Fruit fly (Drosophila melanogaster): ENCODE data around the gene MtnD.
A peak's percentile ranks its signal among the peaks of the same experiment; 100 is the strongest.

The MtnD gene

DNA sequence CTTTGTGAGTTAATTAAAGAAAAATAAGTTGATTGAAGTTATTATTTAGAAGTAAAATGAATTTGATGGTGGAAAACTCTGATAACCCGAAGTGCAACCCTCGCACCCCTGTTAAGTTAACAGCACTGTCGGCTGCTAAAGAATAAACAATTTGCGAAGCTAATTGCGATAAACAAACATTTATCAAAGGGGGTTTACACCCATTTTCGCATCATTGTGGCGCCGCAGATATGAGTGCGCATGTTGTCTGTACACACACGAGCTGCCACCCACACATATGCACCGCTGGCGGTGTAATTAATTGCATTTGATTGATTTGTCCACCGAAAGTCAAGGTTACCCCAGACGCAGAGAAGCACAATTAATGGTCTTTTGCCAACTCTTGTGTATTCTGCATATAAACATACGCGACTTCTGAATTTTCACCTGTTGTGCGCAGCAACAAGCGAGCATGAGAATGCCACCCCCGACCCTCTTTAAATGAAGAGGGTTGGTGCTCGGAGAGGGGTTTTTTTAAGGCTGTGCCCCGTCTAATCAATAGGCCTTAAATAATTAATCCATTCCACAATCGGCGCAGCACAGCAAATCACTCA is 16.8 kb downstream of the MtnD start:
- TF ChIP-seq CG12605 (GFP tag; IDR thresholded peaks at IDR 0.05) (peak; percentile 37; the same call in 1 of the 2 replicates), Ets98B (GFP tag; IDR thresholded peaks at IDR 0.05) (no peak), CG4496 (GFP tag; IDR thresholded peaks at IDR 0.05) (no peak), Snoo (tag; optimal IDR thresholded peaks at IDR 0.05) (no peak), EcR (GFP tag; optimal IDR thresholded peaks at IDR 0.05) (no peak), CG13204 (GFP tag; optimal IDR thresholded peaks at IDR 0.05) (no peak)

DNA sequence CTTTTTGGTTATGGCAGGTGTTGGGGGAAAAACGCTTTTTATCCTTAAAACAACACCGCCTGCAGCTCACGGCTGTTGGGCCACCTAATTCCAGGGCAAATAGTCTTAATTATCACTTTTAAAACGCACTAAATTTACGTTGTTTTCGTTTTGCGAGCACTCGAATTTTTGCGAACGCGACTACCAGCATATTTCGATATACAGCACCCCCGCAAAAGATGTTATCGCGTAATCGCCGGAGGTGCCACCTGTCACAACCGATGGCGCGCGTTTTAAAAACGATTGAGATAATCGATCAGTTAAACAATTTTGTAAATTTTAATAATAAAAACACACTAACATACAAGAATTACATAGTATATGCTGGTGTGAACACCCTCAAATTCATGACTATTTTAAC is 17.3 kb downstream of the MtnD start, which contains the start of gene Stat92E:
Stat92E (minus strand) TSS at position 219 of the 400 bp plus-strand sequence.
- no peak for TF ChIP-seq CG15710 (tag; optimal IDR thresholded peaks at IDR 0.05)
- TF ChIP-seq fd96Ca (GFP tag; IDR thresholded peaks at IDR 0.05): no peak
- TF ChIP-seq EcR (GFP tag; optimal IDR thresholded peaks at IDR 0.05): no peak
- no peak for TF ChIP-seq Snoo (tag; optimal IDR thresholded peaks at IDR 0.05)
- TF ChIP-seq gl (tag; optimal IDR thresholded peaks at IDR 0.05): no peak
- no peak for TF ChIP-seq CG10348 (GFP tag; IDR thresholded peaks at IDR 0.05)

DNA sequence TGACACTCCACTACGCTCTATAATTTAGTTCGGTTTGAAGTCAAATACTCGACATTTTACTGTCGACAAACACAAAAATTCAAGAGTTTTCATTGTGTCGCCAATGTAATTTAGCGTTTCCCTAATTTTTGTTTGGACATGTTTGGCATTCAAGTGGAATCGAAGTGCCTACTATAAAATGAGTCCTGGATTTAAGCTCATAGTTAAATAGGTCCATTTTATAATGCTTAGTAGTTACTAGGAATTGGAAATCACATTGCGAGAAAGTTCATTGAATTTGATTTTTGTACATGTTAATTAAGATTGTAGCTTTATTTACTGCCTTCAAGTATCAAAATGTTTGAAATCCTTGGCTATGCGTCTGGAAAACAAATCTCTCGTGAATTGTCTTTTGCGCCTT is 19.5 kb downstream of the MtnD start, which contains the start of gene att-ORFB:
att-ORFB (minus strand) TSS at position 101 of the 400 bp plus-strand sequence.
- TF ChIP-seq fd96Ca (GFP tag; IDR thresholded peaks at IDR 0.05) (no peak), D1 (tag; optimal IDR thresholded peaks at IDR 0.05) (no peak), CG4496 (GFP tag; IDR thresholded peaks at IDR 0.05) (no peak), CG34367 (tag; optimal IDR thresholded peaks at IDR 0.05) (no peak), CG13204 (GFP tag; optimal IDR thresholded peaks at IDR 0.05) (no peak), CG17806 (tag; optimal IDR thresholded peaks at IDR 0.05) (no peak)

DNA sequence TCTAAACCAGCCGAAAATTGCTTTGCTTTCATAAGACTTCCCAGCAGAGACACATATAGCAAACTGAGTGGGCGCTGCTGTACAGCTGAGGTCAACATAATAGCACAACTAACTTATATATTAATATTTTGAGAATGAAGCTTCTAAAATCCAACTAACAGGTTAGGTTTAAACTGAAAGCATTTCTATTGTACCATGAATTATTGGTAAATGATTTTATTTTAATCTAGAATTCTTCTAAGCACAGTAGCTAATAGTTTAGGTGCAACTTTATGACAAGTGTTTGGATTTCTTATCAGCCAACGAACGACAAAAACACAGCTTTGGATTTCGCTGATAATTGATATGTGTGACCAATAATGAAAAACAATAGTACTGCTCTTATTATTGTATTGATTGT is 20.3 kb downstream of the MtnD start:
- TF ChIP-seq D1 (tag; optimal IDR thresholded peaks at IDR 0.05): no peak
- no peak for TF ChIP-seq CG9948 (tag; optimal IDR thresholded peaks at IDR 0.05)
- peak; percentile 22 for TF ChIP-seq CG8301 (tag; optimal IDR thresholded peaks at IDR 0.05)
- peak; percentile 27 for TF ChIP-seq Pif1A (GFP tag; optimal IDR thresholded peaks at IDR 0.05)
- TF ChIP-seq EcR (GFP tag; optimal IDR thresholded peaks at IDR 0.05): no peak
- TF ChIP-seq CG14655 (GFP tag; optimal IDR thresholded peaks at IDR 0.05): peak; percentile 25
- TF ChIP-seq Ets98B (GFP tag; IDR thresholded peaks at IDR 0.05): no peak
- TF ChIP-seq CG8159 (tag; optimal IDR thresholded peaks at IDR 0.05): no peak
- TF ChIP-seq CG32121 (GFP tag; IDR thresholded peaks at IDR 0.05): 0 out of 2 replicates have a peak, but pooled peaks have one; percentile 31
- TF ChIP-seq Pif1B (GFP tag; optimal IDR thresholded peaks at IDR 0.05): peak; percentile 4
- TF ChIP-seq CG34367 (tag; optimal IDR thresholded peaks at IDR 0.05): no peak

DNA sequence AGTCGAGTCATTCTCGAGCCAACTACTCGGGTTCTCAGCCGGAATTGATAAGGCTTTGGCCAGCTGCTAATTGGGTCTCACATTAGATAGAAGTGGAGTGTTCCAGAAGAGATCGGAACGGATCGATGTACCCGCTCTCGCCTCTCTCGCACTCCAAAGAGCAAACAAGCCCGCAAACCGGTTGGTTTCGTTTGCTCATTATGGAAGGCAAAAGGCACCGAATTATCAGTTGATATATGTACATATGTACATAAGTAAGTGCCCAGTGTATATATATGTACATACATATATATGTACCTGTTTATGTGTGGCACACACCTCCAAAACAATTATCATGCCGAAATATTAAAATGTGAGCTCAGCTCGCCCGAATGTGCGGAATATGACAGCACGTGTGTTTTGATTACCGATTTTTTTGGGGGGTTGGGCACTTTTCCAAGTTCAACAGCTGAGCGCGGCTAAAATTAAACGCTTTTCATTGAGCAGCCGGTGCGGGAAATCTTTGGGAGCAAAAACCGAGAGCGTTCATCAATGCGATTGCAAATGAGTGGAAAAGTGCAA is 21.0 kb downstream of the MtnD start:
- no peak for TF ChIP-seq CG15710 (tag; optimal IDR thresholded peaks at IDR 0.05)
- no peak for TF ChIP-seq CG14655 (GFP tag; optimal IDR thresholded peaks at IDR 0.05)
- TF ChIP-seq CG9948 (tag; optimal IDR thresholded peaks at IDR 0.05): no peak
- no peak for TF ChIP-seq rn (GFP tag; IDR thresholded peaks at IDR 0.05)
- TF ChIP-seq gl (tag; optimal IDR thresholded peaks at IDR 0.05): no peak
- no peak for TF ChIP-seq CG13204 (GFP tag; optimal IDR thresholded peaks at IDR 0.05)
- no peak for TF ChIP-seq CG34367 (tag; optimal IDR thresholded peaks at IDR 0.05)
- no peak for TF ChIP-seq CG10348 (GFP tag; IDR thresholded peaks at IDR 0.05)
- no peak for TF ChIP-seq Pif1B (GFP tag; optimal IDR thresholded peaks at IDR 0.05)
- TF ChIP-seq EcR (GFP tag; optimal IDR thresholded peaks at IDR 0.05): no peak
- no peak for TF ChIP-seq Pif1A (GFP tag; optimal IDR thresholded peaks at IDR 0.05)
- no peak for TF ChIP-seq CG4496 (GFP tag; IDR thresholded peaks at IDR 0.05)
- no peak for TF ChIP-seq CG17806 (tag; optimal IDR thresholded peaks at IDR 0.05)
- no peak for TF ChIP-seq fd96Ca (GFP tag; IDR thresholded peaks at IDR 0.05)
- TF ChIP-seq Snoo (tag; optimal IDR thresholded peaks at IDR 0.05): no peak
- no peak for TF ChIP-seq D1 (tag; optimal IDR thresholded peaks at IDR 0.05)
- TF ChIP-seq CG8301 (tag; optimal IDR thresholded peaks at IDR 0.05): no peak
- no peak for TF ChIP-seq CG12605 (GFP tag; IDR thresholded peaks at IDR 0.05)
- no peak for TF ChIP-seq CG32121 (GFP tag; IDR thresholded peaks at IDR 0.05)

DNA sequence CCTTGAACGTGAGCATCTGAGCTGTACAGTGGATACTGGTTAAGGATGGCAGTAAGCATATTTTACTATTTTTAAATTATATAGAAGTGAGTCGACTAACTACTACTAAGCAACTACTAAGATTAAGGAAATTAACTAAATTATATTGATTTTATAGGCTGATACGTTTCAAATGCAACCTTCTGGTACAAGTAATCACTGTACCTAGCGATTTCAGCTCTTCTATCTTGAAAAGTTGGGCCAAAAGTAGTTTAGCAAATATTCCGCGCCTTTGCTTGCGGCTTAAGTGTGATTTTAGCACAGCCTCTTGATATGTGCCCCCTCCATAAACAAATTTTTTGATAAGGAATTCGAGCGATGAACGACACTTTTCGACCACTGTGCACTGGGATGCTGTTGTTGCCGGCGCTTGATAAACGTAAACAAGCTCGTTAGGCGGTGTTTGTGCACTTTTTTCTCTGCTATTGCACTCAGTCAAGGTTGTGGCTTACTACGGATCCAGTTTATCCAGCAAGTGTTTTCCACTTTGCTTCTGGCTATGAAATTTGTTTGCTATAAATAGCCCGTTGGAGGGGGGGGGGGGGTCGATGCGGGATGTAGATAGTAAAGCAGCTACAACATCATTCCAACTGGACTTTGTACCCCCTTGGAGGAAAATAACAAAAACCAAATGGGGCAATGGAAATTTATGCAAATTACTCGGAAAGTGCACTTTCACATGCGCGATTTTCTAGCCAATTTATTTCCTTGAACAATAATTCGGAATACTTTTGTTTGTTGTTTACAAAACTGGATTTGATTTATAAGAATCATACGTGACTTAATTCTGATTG is 21.7 kb downstream of the MtnD start:
- TF ChIP-seq Pif1A (GFP tag; optimal IDR thresholded peaks at IDR 0.05) (peak; percentile 60), CG15710 (tag; optimal IDR thresholded peaks at IDR 0.05) (peak; percentile 67), CG12605 (GFP tag; IDR thresholded peaks at IDR 0.05) (peak; percentile 71), gl (tag; optimal IDR thresholded peaks at IDR 0.05) (peak; percentile 91), fd96Ca (GFP tag; IDR thresholded peaks at IDR 0.05) (peak; percentile 70), CG4496 (GFP tag; IDR thresholded peaks at IDR 0.05) (peak; percentile 82), CG17806 (tag; optimal IDR thresholded peaks at IDR 0.05) (peak; percentile 65), Pif1B (GFP tag; optimal IDR thresholded peaks at IDR 0.05) (peak; percentile 9), CG8301 (tag; optimal IDR thresholded peaks at IDR 0.05) (peak; percentile 67), CG8159 (tag; optimal IDR thresholded peaks at IDR 0.05) (peak; percentile 70), CG10348 (GFP tag; IDR thresholded peaks at IDR 0.05) (peak; percentile 54), CG34367 (tag; optimal IDR thresholded peaks at IDR 0.05) (peak; percentile 42), CG13204 (GFP tag; optimal IDR thresholded peaks at IDR 0.05) (peak; percentile 86), CG32121 (GFP tag; IDR thresholded peaks at IDR 0.05) (peak; percentile 67), D1 (tag; optimal IDR thresholded peaks at IDR 0.05) (no peak), CG9948 (tag; optimal IDR thresholded peaks at IDR 0.05) (peak; percentile 62), EcR (GFP tag; optimal IDR thresholded peaks at IDR 0.05) (peak; percentile 46), Snoo (tag; optimal IDR thresholded peaks at IDR 0.05) (peak; percentile 47), rn (GFP tag; IDR thresholded peaks at IDR 0.05) (no peak), CG14655 (GFP tag; optimal IDR thresholded peaks at IDR 0.05) (peak; percentile 78), Ets98B (GFP tag; IDR thresholded peaks at IDR 0.05) (peak; percentile 81)

Measured in whole organism, pupa.